Worm (Caenorhabditis elegans) whole organism, L1 larva: ENCODE measurements around the gene C17H12.8.

Experiments used
- F16B12.6 ChIP-seq: fragments of 150-350 bp; optimal IDR thresholded peaks from 2 replicates; lab custom pipeline; 2014; ENCODE audit warnings: missing biosample characterization, missing genetic modification characterization
- aha-1 ChIP-seq: fragments of 150-350 bp; optimal IDR thresholded peaks from 2 replicates; lab custom pipeline; 2014; ENCODE audit warnings: missing biosample characterization, missing genetic modification characterization
- ceh-88 ChIP-seq: fragments of 200-800 bp; sonication (Bioruptor generic); IDR thresholded peaks from 2 replicates; pipeline ENCODE4 v1.3.6; 2022; ENCODE audit warnings: missing genetic modification characterization, missing compliant biosample characterization
- dsc-1 ChIP-seq: sonication (generic microtip); optimal IDR thresholded peaks from 2 replicates; lab custom pipeline; 2016; ENCODE audit warnings: mild to moderate bottlenecking, missing genetic modification characterization, missing compliant biosample characterization
- elt-2 ChIP-seq: sonication (generic microtip); optimal IDR thresholded peaks from 2 replicates; lab custom pipeline; 2016; ENCODE audit warnings: missing genetic modification characterization, mild to moderate bottlenecking, inconsistent platforms, missing compliant biosample characterization, missing genetic modification reagents
- ets-5 ChIP-seq: fragments of 200-800 bp; sonication (Bioruptor generic); IDR thresholded peaks from 2 replicates; pipeline ENCODE4 v1.3.6; 2022; ENCODE audit warnings: missing genetic modification characterization, missing compliant biosample characterization
- irx-1 ChIP-seq: sonication (generic microtip); optimal IDR thresholded peaks from 2 replicates; lab custom pipeline; 2016; ENCODE audit warnings: missing genetic modification characterization, missing compliant biosample characterization
- jun-1 ChIP-seq: fragments of 150-350 bp; optimal IDR thresholded peaks from 2 replicates; lab custom pipeline; 2014; ENCODE audit warnings: missing biosample characterization, missing genetic modification reagents, missing genetic modification characterization
- lin-15B ChIP-seq: fragments of 150-350 bp; sonication (generic microtip); optimal IDR thresholded peaks from 3 replicates; lab custom pipeline; 2014; ENCODE audit warnings: missing biosample characterization, missing genetic modification characterization
- lsy-2 ChIP-seq, 2 experiments: fragments of 150-350 bp; optimal IDR thresholded peaks; 2 replicates each; lab custom pipeline; 2014; ENCODE audit warnings: missing biosample characterization in 2 of 2, missing genetic modification characterization in 2 of 2
- nhr-77 ChIP-seq: fragments of 150-350 bp; optimal IDR thresholded peaks from 2 replicates; lab custom pipeline; 2014; ENCODE audit warnings: missing biosample characterization, missing genetic modification characterization
- nhr-84 ChIP-seq: sonication (generic microtip); optimal IDR thresholded peaks from 2 replicates; lab custom pipeline; 2017; ENCODE audit warnings: missing biosample characterization, missing genetic modification characterization
- nhr-90 ChIP-seq: sonication (generic microtip); optimal IDR thresholded peaks from 2 replicates; lab custom pipeline; 2016; ENCODE audit warnings: mild to moderate bottlenecking, missing genetic modification characterization, missing compliant biosample characterization; ENCODE audit not compliant: poor library complexity
- pax-3 ChIP-seq: fragments of 200-800 bp; sonication (Bioruptor generic); optimal IDR thresholded peaks from 2 replicates; lab custom pipeline; 2018; ENCODE audit warnings: mild to moderate bottlenecking, missing genetic modification characterization, moderate library complexity, missing compliant biosample characterization
- pqm-1 ChIP-seq: sonication (generic microtip); optimal IDR thresholded peaks from 3 replicates; lab custom pipeline; 2017; ENCODE audit warnings: missing biosample characterization, missing genetic modification characterization
- snpc-4 ChIP-seq: fragments of 150-350 bp; optimal IDR thresholded peaks from 2 replicates; lab custom pipeline; 2014; ENCODE audit warnings: missing biosample characterization, missing genetic modification characterization
- sox-4 ChIP-seq: sonication (generic microtip); optimal IDR thresholded peaks from 2 replicates; lab custom pipeline; 2016; ENCODE audit warnings: missing genetic modification characterization, missing compliant biosample characterization
- sptf-1 ChIP-seq: fragments of 150-350 bp; optimal IDR thresholded peaks from 2 replicates; lab custom pipeline; 2014; ENCODE audit warnings: missing biosample characterization, missing genetic modification characterization
- tbx-2 ChIP-seq: sonication (generic microtip); optimal IDR thresholded peaks from 2 replicates; lab custom pipeline; 2016; ENCODE audit warnings: missing genetic modification characterization, missing compliant biosample characterization
- ztf-11 ChIP-seq, 2 experiments: sonication (generic microtip); optimal IDR thresholded peaks; 2 replicates each; lab custom pipeline; 2016 to 2017; ENCODE audit warnings: missing genetic modification characterization in 2 of 2, missing biosample characterization in 1 of 2, missing compliant biosample characterization in 1 of 2

Gene C17H12.8

DNA sequence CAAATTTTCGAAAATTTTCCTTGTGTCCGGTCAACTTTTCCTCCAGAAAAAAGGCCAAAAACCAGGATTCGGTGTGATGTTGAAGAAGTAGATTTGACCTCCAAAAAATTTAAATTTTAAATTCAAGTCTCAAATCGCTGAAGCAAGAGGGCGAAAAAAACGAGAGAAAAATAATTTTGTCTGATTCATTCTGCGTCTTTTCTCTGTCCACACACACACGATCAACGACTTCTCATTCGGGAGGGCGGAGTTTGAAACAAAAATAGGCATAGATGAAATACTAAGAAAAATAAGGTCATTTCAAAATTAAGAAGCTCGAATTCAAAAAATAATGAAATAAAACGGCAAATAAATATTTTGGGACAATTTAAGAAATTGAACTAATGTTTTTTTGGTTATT, 40.8 kb downstream of the C17H12.8 start, which contains the start of gene R13H7.2:
Gene R13H7.2, minus strand, starts transcription at position 101 of the 400 bp plus-strand sequence.
- TF ChIP-seq nhr-77 (tag; lab: Kevin White, UChicago) (no peak), lin-15B (no peak), F16B12.6 (tag; lab: Kevin White, UChicago) (no peak), nhr-90 (tag; lab: Kevin White, UChicago) (no peak), irx-1 (tag; lab: Kevin White, UChicago) (no peak)

- no peak for TF ChIP-seq sptf-1 (tag; lab: Kevin White, UChicago)
- TF ChIP-seq jun-1 = no peak
- TF ChIP-seq tbx-2 (tag; lab: Kevin White, UChicago) = no peak
- TF ChIP-seq snpc-4 (tag; lab: Kevin White, UChicago) = no peak
- no peak for TF ChIP-seq sox-4 (tag; lab: Kevin White, UChicago)
- TF ChIP-seq elt-2 = no peak
- TF ChIP-seq dsc-1 (tag; lab: Kevin White, UChicago) = no peak
- no peak for TF ChIP-seq F16B12.6 (tag; lab: Kevin White, UChicago)
- TF ChIP-seq aha-1 = no peak
- TF ChIP-seq ets-5 (GFP tag; lab: Robert Waterston, UW) = no peak
- TF ChIP-seq lsy-2 (tag; optimal IDR thresholded peaks at IDR 0.05; lab: Kevin White, UChicago) = no peak
- no peak for TF ChIP-seq ztf-11 (tag; optimal IDR thresholded peaks at IDR 0.05; lab: Kevin White, UChicago)
- no peak for TF ChIP-seq ceh-88 (GFP tag; lab: Robert Waterston, UW)
- no peak for TF ChIP-seq pax-3 (tag; lab: Kevin White, UChicago)
- no peak for TF ChIP-seq nhr-84 (tag; lab: Kevin White, UChicago)
- no peak for TF ChIP-seq pqm-1 (tag; lab: Kevin White, UChicago)
These were observed 49.3 kb downstream of the C17H12.8 start, which contains the start of gene srx-20 for ce11 chrIV:6867791-6868190. srx-20 (plus strand) TSS chrIV:6868091.
